Worm (Caenorhabditis elegans) whole organism, L1 larva: Measurements from ENCODE around the gene F13B6.1.
A peak's percentile ranks its signal among the peaks of the same experiment; 100 is the strongest.

Experiments used
- C04F5.9 ChIP-seq: sonication (generic microtip); optimal IDR thresholded peaks from 2 replicates; lab custom pipeline; 2016; ENCODE audit warnings: missing genetic modification characterization, missing compliant biosample characterization
- C16A3.4 ChIP-seq: fragments of 150-350 bp; optimal IDR thresholded peaks from 2 replicates; lab custom pipeline; 2014; ENCODE audit warnings: missing biosample characterization, missing genetic modification characterization
- C34B4.2 ChIP-seq: sonication (generic microtip); optimal IDR thresholded peaks from 2 replicates; lab custom pipeline; 2017; ENCODE audit warnings: mild to moderate bottlenecking, missing genetic modification characterization, missing compliant biosample characterization
- F16B12.6 ChIP-seq: fragments of 150-350 bp; optimal IDR thresholded peaks from 2 replicates; lab custom pipeline; 2014; ENCODE audit warnings: missing biosample characterization, missing genetic modification characterization
- Y116A8C.19 ChIP-seq: sonication (generic microtip); optimal IDR thresholded peaks from 2 replicates; lab custom pipeline; 2016; ENCODE audit warnings: missing compliant biosample characterization, missing genetic modification characterization, borderline replicate concordance
- ama-1 ChIP-seq: fragments of 150-350 bp; optimal IDR thresholded peaks from 2 replicates; lab custom pipeline; 2014
- blmp-1 ChIP-seq: fragments of 150-350 bp; optimal IDR thresholded peaks from 2 replicates; lab custom pipeline; 2014; ENCODE audit warnings: missing biosample characterization, missing genetic modification characterization
- ceh-63 ChIP-seq: fragments of 200-800 bp; sonication (Bioruptor generic); optimal IDR thresholded peaks from 2 replicates; lab custom pipeline; 2018; ENCODE audit warnings: mild to moderate bottlenecking, missing genetic modification characterization, missing compliant biosample characterization
- ceh-8 ChIP-seq: fragments of 200-800 bp; sonication (Bioruptor generic); optimal IDR thresholded peaks from 2 replicates; lab custom pipeline; 2018; ENCODE audit warnings: mild to moderate bottlenecking, missing genetic modification characterization, moderate library complexity, missing compliant biosample characterization
- ceh-88 ChIP-seq: fragments of 200-800 bp; sonication (Bioruptor generic); IDR thresholded peaks from 2 replicates; pipeline ENCODE4 v1.3.6; 2022; ENCODE audit warnings: missing genetic modification characterization, missing compliant biosample characterization
- ceh-90 ChIP-seq: sonication (generic microtip); optimal IDR thresholded peaks from 2 replicates; lab custom pipeline; 2016; ENCODE audit warnings: missing genetic modification characterization, missing compliant biosample characterization
- dsc-1 ChIP-seq: sonication (generic microtip); optimal IDR thresholded peaks from 2 replicates; lab custom pipeline; 2016; ENCODE audit warnings: mild to moderate bottlenecking, missing genetic modification characterization, missing compliant biosample characterization
- elt-2 ChIP-seq: sonication (generic microtip); optimal IDR thresholded peaks from 2 replicates; lab custom pipeline; 2016; ENCODE audit warnings: missing genetic modification characterization, mild to moderate bottlenecking, inconsistent platforms, missing compliant biosample characterization, missing genetic modification reagents
- fkh-8 ChIP-seq: sonication (generic microtip); optimal IDR thresholded peaks from 2 replicates; lab custom pipeline; 2016; ENCODE audit warnings: mild to moderate bottlenecking, missing genetic modification characterization, missing compliant biosample characterization
- fos-1 ChIP-seq: fragments of 150-350 bp; optimal IDR thresholded peaks from 2 replicates; lab custom pipeline; 2014; ENCODE audit warnings: missing biosample characterization, missing genetic modification characterization
- hlh-4 ChIP-seq: sonication (generic microtip); optimal IDR thresholded peaks from 2 replicates; lab custom pipeline; 2016; ENCODE audit warnings: mild to moderate bottlenecking, missing genetic modification characterization, missing compliant biosample characterization
- hpl-2 ChIP-seq: fragments of 150-350 bp; optimal IDR thresholded peaks from 2 replicates; lab custom pipeline; 2014; ENCODE audit warnings: missing biosample characterization, missing genetic modification reagents, missing genetic modification characterization
- jun-1 ChIP-seq: fragments of 150-350 bp; optimal IDR thresholded peaks from 2 replicates; lab custom pipeline; 2014; ENCODE audit warnings: missing biosample characterization, missing genetic modification reagents, missing genetic modification characterization
- lin-13 ChIP-seq: fragments of 150-350 bp; optimal IDR thresholded peaks from 2 replicates; lab custom pipeline; 2014; ENCODE audit warnings: missing biosample characterization, missing genetic modification reagents, missing genetic modification characterization
- lin-39 ChIP-seq: fragments of 150-350 bp; optimal IDR thresholded peaks from 2 replicates; lab custom pipeline; 2014; ENCODE audit warnings: missing biosample characterization, missing genetic modification reagents, missing genetic modification characterization
- lir-3 ChIP-seq: sonication (generic microtip); optimal IDR thresholded peaks from 2 replicates; lab custom pipeline; 2016; ENCODE audit warnings: mild to moderate bottlenecking, missing genetic modification characterization, moderate library complexity, missing compliant biosample characterization; ENCODE audit not compliant: poor library complexity
- lsy-2 ChIP-seq, 2 experiments: fragments of 150-350 bp; optimal IDR thresholded peaks; 2 replicates each; lab custom pipeline; 2014; ENCODE audit warnings: missing biosample characterization in 2 of 2, missing genetic modification characterization in 2 of 2
- mab-9 ChIP-seq: fragments of 200-800 bp; sonication (Bioruptor generic); IDR thresholded peaks from 2 replicates; pipeline ENCODE4 v1.3.6; 2022; ENCODE audit warnings: missing genetic modification reagents, missing genetic modification characterization, missing compliant biosample characterization
- mdl-1 ChIP-seq, 2 experiments: fragments of 150-350 bp; optimal IDR thresholded peaks; 2 replicates each; lab custom pipeline; 2014 to 2017; ENCODE audit warnings: missing biosample characterization in 2 of 2, missing genetic modification characterization in 2 of 2, inconsistent platforms in 1 of 2
- mep-1 ChIP-seq: fragments of 150-350 bp; optimal IDR thresholded peaks from 2 replicates; lab custom pipeline; 2014; ENCODE audit warnings: missing biosample characterization, missing genetic modification characterization
- nhr-11 ChIP-seq: fragments of 150-350 bp; optimal IDR thresholded peaks from 2 replicates; lab custom pipeline; 2014; ENCODE audit warnings: missing biosample characterization, missing genetic modification characterization
- nhr-19 ChIP-seq: fragments of 200-800 bp; sonication (Bioruptor generic); conservative IDR thresholded peaks from 2 replicates; pipeline ENCODE4 v1.3.6; 2022; ENCODE audit warnings: missing genetic modification characterization, missing compliant biosample characterization
- nhr-20 ChIP-seq: sonication (generic microtip); optimal IDR thresholded peaks from 2 replicates; lab custom pipeline; 2016; ENCODE audit warnings: mild to moderate bottlenecking, missing genetic modification characterization, missing compliant biosample characterization
- nhr-28 ChIP-seq: fragments of 150-350 bp; optimal IDR thresholded peaks from 2 replicates; lab custom pipeline; 2014; ENCODE audit warnings: missing biosample characterization, missing genetic modification characterization
- nhr-77 ChIP-seq: fragments of 150-350 bp; optimal IDR thresholded peaks from 2 replicates; lab custom pipeline; 2014; ENCODE audit warnings: missing biosample characterization, missing genetic modification characterization
- nhr-84 ChIP-seq: sonication (generic microtip); optimal IDR thresholded peaks from 2 replicates; lab custom pipeline; 2017; ENCODE audit warnings: missing biosample characterization, missing genetic modification characterization
- pag-3 ChIP-seq: sonication (generic microtip); optimal IDR thresholded peaks from 2 replicates; lab custom pipeline; 2017; ENCODE audit warnings: missing genetic modification characterization, mild to moderate bottlenecking, missing compliant biosample characterization, antibody characterized with exemption, borderline replicate concordance; ENCODE audit not compliant: insufficient read depth
- pax-3 ChIP-seq: fragments of 200-800 bp; sonication (Bioruptor generic); optimal IDR thresholded peaks from 2 replicates; lab custom pipeline; 2018; ENCODE audit warnings: mild to moderate bottlenecking, missing genetic modification characterization, moderate library complexity, missing compliant biosample characterization
- rnt-1 ChIP-seq: sonication (generic microtip); optimal IDR thresholded peaks from 2 replicates; lab custom pipeline; 2016; ENCODE audit warnings: mild to moderate bottlenecking, missing genetic modification characterization, moderate library complexity, missing compliant biosample characterization
- snpc-4 ChIP-seq: fragments of 150-350 bp; optimal IDR thresholded peaks from 2 replicates; lab custom pipeline; 2014; ENCODE audit warnings: missing biosample characterization, missing genetic modification characterization
- swsn-7 ChIP-seq: sonication (generic microtip); optimal IDR thresholded peaks from 2 replicates; lab custom pipeline; 2016; ENCODE audit warnings: missing genetic modification characterization, missing compliant biosample characterization
- tlp-1 ChIP-seq: fragments of 150-350 bp; optimal IDR thresholded peaks from 2 replicates; lab custom pipeline; 2014; ENCODE audit warnings: missing biosample characterization, missing genetic modification characterization
- unc-30 ChIP-seq: sonication (generic microtip); optimal IDR thresholded peaks from 2 replicates; lab custom pipeline; 2017; ENCODE audit warnings: missing biosample characterization, missing genetic modification characterization
- unc-62 ChIP-seq: fragments of 150-350 bp; optimal IDR thresholded peaks from 2 replicates; lab custom pipeline; 2014; ENCODE audit warnings: missing biosample characterization, missing genetic modification reagents, missing genetic modification characterization
- unc-86 ChIP-seq: sonication (generic microtip); optimal IDR thresholded peaks from 2 replicates; lab custom pipeline; 2016; ENCODE audit warnings: missing genetic modification characterization, missing compliant biosample characterization
- unc-98 ChIP-seq: fragments of 200-800 bp; sonication (Bioruptor generic); IDR thresholded peaks from 2 replicates; pipeline ENCODE4 v1.3.6; 2022; ENCODE audit warnings: missing genetic modification characterization, missing compliant biosample characterization
- xbp-1 ChIP-seq: sonication (generic microtip); optimal IDR thresholded peaks from 2 replicates; lab custom pipeline; 2016; ENCODE audit warnings: missing genetic modification characterization, missing compliant biosample characterization
- zag-1 ChIP-seq: fragments of 150-350 bp; optimal IDR thresholded peaks from 2 replicates; lab custom pipeline; 2014; ENCODE audit warnings: missing biosample characterization, missing genetic modification characterization
- ztf-4 ChIP-seq: fragments of 150-350 bp; optimal IDR thresholded peaks from 2 replicates; lab custom pipeline; 2014; ENCODE audit warnings: missing biosample characterization, missing genetic modification characterization

The F13B6.1 gene

DNA sequence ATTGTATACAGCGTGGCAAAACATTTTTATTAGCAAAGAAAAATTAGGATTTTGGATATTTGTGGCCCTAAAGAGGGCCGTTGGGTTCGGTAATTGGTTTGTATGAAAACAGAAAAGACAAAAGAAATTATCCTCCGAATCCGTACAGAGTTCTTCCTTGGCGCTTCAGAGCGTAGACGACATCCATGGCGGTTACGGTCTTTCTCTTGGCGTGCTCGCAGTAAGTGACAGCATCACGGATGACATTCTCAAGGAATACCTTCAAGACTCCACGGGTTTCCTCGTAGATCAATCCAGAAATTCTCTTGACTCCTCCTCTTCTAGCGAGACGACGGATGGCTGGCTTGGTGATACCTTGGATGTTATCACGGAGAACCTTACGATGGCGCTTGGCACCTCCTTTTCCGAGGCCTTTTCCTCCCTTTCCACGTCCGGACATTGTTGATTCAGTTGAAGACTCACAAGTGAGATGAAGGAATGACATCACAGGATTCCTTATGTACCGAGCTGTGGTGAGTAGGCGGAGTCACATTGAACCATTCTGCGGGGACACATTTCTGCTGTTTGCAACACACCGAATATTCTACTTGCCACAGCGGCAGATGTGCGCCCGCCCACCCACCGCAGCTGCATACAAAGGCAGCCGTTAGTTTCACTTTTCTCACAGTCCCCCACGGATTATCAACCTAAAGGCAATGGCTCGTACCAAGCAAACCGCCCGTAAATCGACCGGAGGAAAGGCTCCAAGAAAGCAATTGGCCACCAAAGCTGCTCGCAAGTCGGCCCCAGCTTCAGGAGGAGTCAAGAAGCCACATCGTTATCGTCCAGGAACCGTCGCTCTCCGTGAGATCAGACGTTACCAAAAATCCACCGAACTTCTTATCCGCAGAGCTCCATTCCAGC lies 31.5 kb downstream of the F13B6.1 start, which contains the start of the genes his-60 and his-59 (continued):
- TF ChIP-seq unc-86 (tag; lab: Kevin White, UChicago) (peak; percentile 58), nhr-77 (tag; lab: Kevin White, UChicago) (no peak), ceh-8 (no peak), snpc-4 (no peak), nhr-84 (tag; lab: Kevin White, UChicago) (no peak), nhr-11 (tag; lab: Kevin White, UChicago) (no peak), mab-9 (GFP tag; lab: Robert Waterston, UW) (no peak), nhr-28 (tag; lab: Kevin White, UChicago) (no peak), ceh-90 (no peak), fos-1 (tag; lab: Kevin White, UChicago) (no peak), C04F5.9 (tag; lab: Kevin White, UChicago) (no peak), tlp-1 (tag; lab: Kevin White, UChicago) (no peak), rnt-1 (tag; lab: Kevin White, UChicago) (peak; percentile 31), nhr-19 (GFP tag; lab: Robert Waterston, UW) (peak; percentile 41), nhr-20 (tag; lab: Kevin White, UChicago) (peak; percentile 43), blmp-1 (tag; lab: Kevin White, UChicago) (no peak), lir-3 (tag; lab: Kevin White, UChicago) (no peak), C34B4.2 (no peak), Y116A8C.19 (no peak), mdl-1 (tag; optimal IDR thresholded peaks at IDR 0.05; lab: Kevin White, UChicago) (no peak), unc-62 (GFP tag; lab: Kevin White, UChicago) (no peak), pag-3 (tag; lab: Kevin White, UChicago) (no peak), ama-1 (lab: Kevin White, UChicago) (no peak), fkh-8 (tag; lab: Kevin White, UChicago) (no peak), ceh-88 (GFP tag; lab: Robert Waterston, UW) (0 out of 2 replicates have a peak, but pooled peaks have one; percentile 14), xbp-1 (tag; lab: Kevin White, UChicago) (peak; percentile 19), F16B12.6 (tag; lab: Kevin White, UChicago) (no peak), ztf-4 (tag; lab: Kevin White, UChicago) (no peak), swsn-7 (tag; lab: Kevin White, UChicago) (peak; percentile 68), jun-1 (tag; lab: Kevin White, UChicago) (no peak), elt-2 (tag; lab: Kevin White, UChicago) (no peak), lsy-2 (tag; optimal IDR thresholded peaks at IDR 0.05; lab: Kevin White, UChicago) (no peak), ceh-63 (GFP tag; lab: Kevin White, UChicago) (no peak), hpl-2 (GFP tag; lab: Kevin White, UChicago) (no peak)

DNA sequence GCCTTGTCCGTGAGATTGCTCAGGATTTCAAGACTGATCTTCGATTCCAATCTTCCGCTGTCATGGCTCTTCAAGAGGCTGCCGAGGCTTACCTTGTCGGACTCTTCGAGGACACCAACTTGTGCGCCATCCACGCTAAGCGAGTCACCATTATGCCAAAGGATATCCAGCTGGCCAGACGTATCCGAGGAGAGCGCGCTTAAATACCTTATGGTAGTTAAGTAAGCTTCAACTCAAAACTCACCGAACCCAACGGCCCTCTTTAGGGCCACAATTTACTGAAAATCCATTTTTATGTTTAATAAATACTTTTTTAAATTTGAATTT lies 32.1 kb downstream of the F13B6.1 start:
- TF ChIP-seq dsc-1: no peak
- no peak for TF ChIP-seq unc-98 (GFP tag; lab: Robert Waterston, UW)
- TF ChIP-seq zag-1 (tag; lab: Kevin White, UChicago): no peak
- TF ChIP-seq nhr-20 (tag; lab: Kevin White, UChicago): no peak
- no peak for TF ChIP-seq elt-2 (tag; lab: Kevin White, UChicago)
- no peak for TF ChIP-seq ama-1 (lab: Kevin White, UChicago)
- no peak for TF ChIP-seq mep-1 (tag; lab: Kevin White, UChicago)
- no peak for TF ChIP-seq C16A3.4 (tag; lab: Kevin White, UChicago)
- no peak for TF ChIP-seq lir-3 (tag; lab: Kevin White, UChicago)
- TF ChIP-seq lin-39 (tag; lab: Kevin White, UChicago): no peak
- no peak for TF ChIP-seq pag-3 (tag; lab: Kevin White, UChicago)
- no peak for TF ChIP-seq hlh-4
- TF ChIP-seq tlp-1 (tag; lab: Kevin White, UChicago): no peak
- TF ChIP-seq pax-3 (tag; lab: Kevin White, UChicago): no peak
- TF ChIP-seq C04F5.9 (tag; lab: Kevin White, UChicago): no peak
- TF ChIP-seq Y116A8C.19: no peak
- no peak for TF ChIP-seq lin-13 (GFP tag; lab: Kevin White, UChicago)
- no peak for TF ChIP-seq xbp-1 (tag; lab: Kevin White, UChicago)
- no peak for TF ChIP-seq unc-62 (GFP tag; lab: Kevin White, UChicago)
- no peak for TF ChIP-seq unc-30 (tag; lab: Kevin White, UChicago)
